Fruit fly (Drosophila melanogaster) whole organism, embryonic: ENCODE measurements around the gene Wee1.

ENCODE experiments used
- Ada2b ChIP-seq: fragments of 200-800 bp; sonication (Bioruptor generic); IDR thresholded peaks from 2 replicates; pipeline ENCODE4 v1.3.6; 2022; ENCODE audit warnings: missing biosample characterization, missing genetic modification characterization
- CG10321 ChIP-seq: fragments of 200-800 bp; sonication (Bioruptor generic); IDR thresholded peaks from 2 replicates; pipeline ENCODE4 v1.3.6; 2022; ENCODE audit warnings: missing biosample characterization, missing genetic modification characterization
- CG10431 ChIP-seq: fragments of 200-800 bp; sonication (Bioruptor generic); optimal IDR thresholded peaks from 3 replicates; lab custom pipeline; 2018; ENCODE audit warnings: missing biosample characterization, mild to moderate bottlenecking, missing genetic modification characterization
- CG10654 ChIP-seq: fragments of 200-800 bp; sonication (Bioruptor generic); optimal IDR thresholded peaks from 2 replicates; lab custom pipeline; 2016; ENCODE audit warnings: missing biosample characterization, missing genetic modification characterization
- CG11398 ChIP-seq: fragments of 200-800 bp; sonication (Bioruptor generic); optimal IDR thresholded peaks from 2 replicates; lab custom pipeline; 2016; ENCODE audit warnings: missing biosample characterization, missing genetic modification characterization
- CG11456 ChIP-seq: fragments of 200-800 bp; sonication (Bioruptor generic); IDR thresholded peaks from 3 replicates; pipeline ENCODE4 v1.3.6; 2022; ENCODE audit warnings: missing biosample characterization, missing genetic modification characterization
- CG12942 ChIP-seq: fragments of 200-800 bp; sonication (Bioruptor generic); optimal IDR thresholded peaks from 3 replicates; lab custom pipeline; 2016; ENCODE audit warnings: missing biosample characterization, missing genetic modification characterization
- CG15479 ChIP-seq: fragments of 200-800 bp; sonication (Bioruptor generic); optimal IDR thresholded peaks from 3 replicates; lab custom pipeline; 2019; ENCODE audit warnings: missing biosample characterization, mild to moderate bottlenecking, missing genetic modification characterization, moderate library complexity
- CG1832 ChIP-seq: fragments of 200-800 bp; sonication (Bioruptor generic); optimal IDR thresholded peaks from 2 replicates; lab custom pipeline; 2017; ENCODE audit warnings: missing biosample characterization, mild to moderate bottlenecking, missing genetic modification characterization, inconsistent platforms
- CG2199 ChIP-seq: fragments of 200-800 bp; sonication (Bioruptor generic); IDR thresholded peaks from 3 replicates; pipeline ENCODE4 v1.3.6; 2022; ENCODE audit warnings: missing biosample characterization, missing genetic modification characterization
- CG34376 ChIP-seq: fragments of 200-800 bp; sonication (Bioruptor generic); optimal IDR thresholded peaks from 2 replicates; lab custom pipeline; 2018; ENCODE audit warnings: missing biosample characterization, mild to moderate bottlenecking, missing genetic modification characterization
- CG6175 ChIP-seq: fragments of 200-800 bp; sonication (Bioruptor generic); IDR thresholded peaks from 3 replicates; pipeline ENCODE4 v1.3.6; 2022; ENCODE audit warnings: missing biosample characterization, missing genetic modification characterization
- CG6689 ChIP-seq: fragments of 200-800 bp; sonication (Bioruptor generic); IDR thresholded peaks from 2 replicates; pipeline ENCODE4 v1.3.6; 2022; ENCODE audit warnings: missing biosample characterization, missing genetic modification characterization
- CG6791 ChIP-seq: fragments of 200-800 bp; sonication (Bioruptor generic); IDR thresholded peaks from 3 replicates; pipeline ENCODE4 v1.3.6; 2022; ENCODE audit warnings: missing biosample characterization, missing genetic modification characterization; ENCODE audit not compliant: partially characterized antibody
- CG6854 ChIP-seq: fragments of 200-800 bp; sonication (Bioruptor generic); optimal IDR thresholded peaks from 3 replicates; lab custom pipeline; 2017; ENCODE audit warnings: missing biosample characterization, mild to moderate bottlenecking, missing genetic modification characterization
- CG7745 ChIP-seq: fragments of 200-800 bp; sonication (Bioruptor generic); optimal IDR thresholded peaks from 2 replicates; lab custom pipeline; 2018; ENCODE audit warnings: missing biosample characterization, mild to moderate bottlenecking, missing genetic modification characterization, moderate library complexity
- CG8290 ChIP-seq, 3 experiments: fragments of 200-800 bp; sonication (Bioruptor generic); optimal IDR thresholded peaks; 2 replicates each; lab custom pipeline; 2016 to 2019; ENCODE audit warnings: missing biosample characterization in 3 of 3, missing genetic modification characterization in 3 of 3, mild to moderate bottlenecking in 2 of 3, moderate library complexity in 1 of 3
- Dad ChIP-seq: fragments of 200-800 bp; sonication (Bioruptor generic); optimal IDR thresholded peaks from 3 replicates; lab custom pipeline; 2016; ENCODE audit warnings: missing biosample characterization, missing genetic modification characterization
- Dbx ChIP-seq: fragments of 200-800 bp; sonication (Bioruptor generic); IDR thresholded peaks from 3 replicates; pipeline ENCODE4 v1.3.6; 2022; ENCODE audit warnings: missing biosample characterization, missing genetic modification characterization
- Dip2 ChIP-seq: fragments of 200-800 bp; sonication (Bioruptor generic); IDR thresholded peaks from 2 replicates; pipeline ENCODE4 v1.3.6; 2022; ENCODE audit warnings: missing biosample characterization, missing genetic modification characterization
- Eip74EF ChIP-seq, 2 experiments: fragments of 200-800 bp in 1 of 2; fragments of >200 bp in 1 of 2; sonication (Bioruptor generic) in 1 of 2; optimal IDR thresholded peaks; 2 replicates each; lab custom pipeline; 2017 to 2019; ENCODE audit warnings: missing biosample characterization in 2 of 2, missing genetic modification characterization in 2 of 2, mild to moderate bottlenecking in 1 of 2, moderate library complexity in 1 of 2
- Ets65A ChIP-seq: fragments of 200-800 bp; sonication (Bioruptor generic); peaks from one replicate; lab custom pipeline; 2016; ENCODE audit warnings: missing biosample characterization, missing genetic modification characterization
- GATAe ChIP-seq: fragments of 200-800 bp; sonication (Bioruptor generic); conservative IDR thresholded peaks from 2 replicates; pipeline ENCODE4 v1.3.6; 2022; ENCODE audit warnings: missing biosample characterization, missing genetic modification characterization
- HLHmδ ChIP-seq: fragments of 200-800 bp; sonication (Bioruptor generic); optimal IDR thresholded peaks from 2 replicates; lab custom pipeline; 2018; ENCODE audit warnings: missing biosample characterization, mild to moderate bottlenecking, missing genetic modification characterization, moderate library complexity
- Hmx ChIP-seq: fragments of 200-800 bp; sonication (Bioruptor generic); optimal IDR thresholded peaks from 2 replicates; lab custom pipeline; 2016; ENCODE audit warnings: missing biosample characterization, missing genetic modification characterization
- MBD-R2 ChIP-seq: fragments of 200-800 bp; sonication (Bioruptor generic); IDR thresholded peaks from 2 replicates; pipeline ENCODE4 v1.3.6; 2022; ENCODE audit warnings: missing biosample characterization, missing genetic modification characterization
- MESR4 ChIP-seq: fragments of 200-800 bp; sonication (Bioruptor generic); optimal IDR thresholded peaks from 2 replicates; lab custom pipeline; 2018; ENCODE audit warnings: missing biosample characterization, mild to moderate bottlenecking, missing genetic modification characterization, moderate library complexity
- Side ChIP-seq: fragments of 200-800 bp; sonication (Bioruptor generic); optimal IDR thresholded peaks from 2 replicates; lab custom pipeline; 2016; ENCODE audit warnings: missing biosample characterization, missing genetic modification characterization
- Sox100B ChIP-seq: fragments of 200-800 bp; sonication (Bioruptor generic); optimal IDR thresholded peaks from 3 replicates; lab custom pipeline; 2018; ENCODE audit warnings: missing biosample characterization, mild to moderate bottlenecking, missing genetic modification characterization
- Trl ChIP-seq, 3 experiments: fragments of >200 bp in 2 of 3; fragments of 200-800 bp in 1 of 3; sonication (Bioruptor generic) in 1 of 3; optimal IDR thresholded peaks; 2 replicates in 1 of 3; 3 replicates in 2 of 3; lab custom pipeline; 2016 to 2017; ENCODE audit warnings: missing biosample characterization in 1 of 3, missing genetic modification characterization in 1 of 3
- Xbp1 ChIP-seq: fragments of 200-800 bp; sonication (Bioruptor generic); optimal IDR thresholded peaks from 3 replicates; lab custom pipeline; 2016; ENCODE audit warnings: missing biosample characterization, mild to moderate bottlenecking, missing genetic modification characterization
- bbx ChIP-seq: fragments of 200-800 bp; sonication (Bioruptor generic); IDR thresholded peaks from 2 replicates; pipeline ENCODE4 v1.3.6; 2022; ENCODE audit warnings: missing biosample characterization, missing genetic modification characterization; ENCODE audit not compliant: partially characterized antibody
- bcd ChIP-seq: fragments of 200-800 bp; sonication (Bioruptor generic); optimal IDR thresholded peaks from 2 replicates; lab custom pipeline; 2017; ENCODE audit warnings: missing biosample characterization, mild to moderate bottlenecking, missing genetic modification characterization
- cg ChIP-seq: fragments of 200-800 bp; sonication (Bioruptor generic); optimal IDR thresholded peaks from 3 replicates; lab custom pipeline; 2019; ENCODE audit warnings: missing biosample characterization, mild to moderate bottlenecking, missing genetic modification characterization, moderate library complexity
- chm ChIP-seq: fragments of 200-800 bp; sonication (Bioruptor generic); IDR thresholded peaks from 2 replicates; pipeline ENCODE4 v1.3.6; 2022; ENCODE audit warnings: missing biosample characterization, missing genetic modification characterization
- ci ChIP-seq: fragments of 200-800 bp; sonication (Bioruptor generic); IDR thresholded peaks from 3 replicates; pipeline ENCODE4 v1.3.6; 2022; ENCODE audit warnings: missing biosample characterization, missing genetic modification characterization
- gcm ChIP-seq: fragments of 200-800 bp; sonication (Bioruptor generic); optimal IDR thresholded peaks from 2 replicates; lab custom pipeline; 2019; ENCODE audit warnings: missing biosample characterization, mild to moderate bottlenecking, missing genetic modification characterization, moderate library complexity
- hbn ChIP-seq: fragments of 200-800 bp; sonication (Bioruptor generic); IDR thresholded peaks from 2 replicates; pipeline ENCODE4 v1.3.6; 2022; ENCODE audit warnings: missing biosample characterization, missing genetic modification characterization; ENCODE audit not compliant: partially characterized antibody
- lilli ChIP-seq: fragments of 200-800 bp; sonication (Bioruptor generic); optimal IDR thresholded peaks from 3 replicates; lab custom pipeline; 2016; ENCODE audit warnings: missing biosample characterization, missing genetic modification characterization
- nerfin-1 ChIP-seq: fragments of 200-800 bp; sonication (Bioruptor generic); optimal IDR thresholded peaks from 3 replicates; lab custom pipeline; 2019; ENCODE audit warnings: missing biosample characterization, mild to moderate bottlenecking, missing genetic modification characterization, moderate library complexity
- oc ChIP-seq: fragments of 200-800 bp; sonication (Bioruptor generic); optimal IDR thresholded peaks from 2 replicates; lab custom pipeline; 2018; ENCODE audit warnings: missing biosample characterization, mild to moderate bottlenecking, missing genetic modification characterization, moderate library complexity
- sima ChIP-seq: fragments of 200-800 bp; sonication (Bioruptor generic); optimal IDR thresholded peaks from 2 replicates; lab custom pipeline; 2016; ENCODE audit warnings: missing biosample characterization, missing genetic modification characterization
- sisA ChIP-seq: fragments of 200-800 bp; sonication (Bioruptor generic); IDR thresholded peaks from 2 replicates; pipeline ENCODE4 v1.3.6; 2022; ENCODE audit warnings: missing biosample characterization, missing genetic modification characterization
- sr ChIP-seq: fragments of 200-800 bp; sonication (Bioruptor generic); IDR thresholded peaks from 3 replicates; pipeline ENCODE4 v1.3.6; 2022; ENCODE audit warnings: missing biosample characterization, missing genetic modification characterization
- stwl ChIP-seq: fragments of 200-800 bp; sonication (Bioruptor generic); optimal IDR thresholded peaks from 3 replicates; lab custom pipeline; 2018; ENCODE audit warnings: missing biosample characterization, mild to moderate bottlenecking, missing genetic modification characterization, moderate library complexity
- tx ChIP-seq: fragments of 200-800 bp; sonication (Bioruptor generic); optimal IDR thresholded peaks from 2 replicates; lab custom pipeline; 2016; ENCODE audit warnings: missing biosample characterization, missing genetic modification characterization
- vvl ChIP-seq: fragments of 200-800 bp; sonication (Bioruptor generic); IDR thresholded peaks from 2 replicates; pipeline ENCODE4 v1.3.6; 2022; ENCODE audit warnings: missing biosample characterization, missing genetic modification characterization
- wor ChIP-seq: fragments of 200-800 bp; sonication (Bioruptor generic); IDR thresholded peaks from 2 replicates; pipeline ENCODE4 v1.3.6; 2022; ENCODE audit warnings: missing biosample characterization, missing genetic modification characterization
- z ChIP-seq: fragments of 200-800 bp; sonication (Bioruptor generic); IDR thresholded peaks from 3 replicates; pipeline ENCODE4 v1.3.6; 2022; ENCODE audit warnings: missing biosample characterization, missing genetic modification characterization
- zen ChIP-seq: fragments of 200-800 bp; sonication (Bioruptor generic); optimal IDR thresholded peaks from 3 replicates; lab custom pipeline; 2018; ENCODE audit warnings: missing biosample characterization, mild to moderate bottlenecking, missing genetic modification characterization, moderate library complexity

The Wee1 gene

DNA sequence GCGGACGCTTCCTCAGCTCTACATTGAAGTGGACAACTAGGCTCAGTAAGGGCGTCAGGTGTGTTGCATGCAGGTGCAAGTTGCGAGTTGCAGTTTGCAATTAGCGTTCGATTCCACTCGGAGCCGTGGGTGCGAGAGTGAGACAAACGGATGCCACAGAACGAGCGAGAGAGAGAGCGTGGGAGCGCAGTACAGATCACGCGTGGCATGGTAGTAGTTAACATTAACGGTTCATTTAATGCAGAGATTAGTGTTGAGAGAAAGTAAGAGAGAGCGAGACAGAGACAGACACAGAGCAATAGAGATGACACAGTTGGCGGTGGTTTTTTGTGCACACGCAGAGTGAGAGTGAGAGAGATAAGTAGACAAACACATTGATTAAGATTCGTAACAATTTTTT, 25.8 kb upstream of the Wee1 start (continued):
- TF ChIP-seq zen (tag; lab: Kevin White, UChicago) (peak; percentile 60), CG8290 (GFP tag; optimal IDR thresholded peaks at IDR 0.05; lab: Kevin White, UChicago) (peak; percentile 33), CG8290 (tag; optimal IDR thresholded peaks at IDR 0.05; lab: Kevin White, UChicago) (peak in 1 of 2 experiments; percentile 35), Ets65A (GFP tag; lab: Kevin White, UChicago) (no peak), sima (GFP tag; lab: Kevin White, UChicago) (no peak), CG10321 (peak; percentile 88), stwl (tag; lab: Kevin White, UChicago) (peak; percentile 42), CG6689 (GFP tag; lab: Robert Waterston, UW) (no peak), GATAe (no peak), Dad (GFP tag; lab: Kevin White, UChicago) (no peak), Side (GFP tag; lab: Kevin White, UChicago) (no peak), gcm (no peak), Dip2 (GFP tag; lab: Robert Waterston, UW) (no peak), sr (GFP tag; lab: Robert Waterston, UW) (no peak), z (GFP tag; lab: Robert Waterston, UW) (0 out of 3 replicates have a peak, but pooled peaks have one; percentile 46), CG6791 (GFP tag; lab: Robert Waterston, UW) (no peak), CG6854 (GFP tag; lab: Kevin White, UChicago) (no peak), CG6175 (GFP tag; lab: Robert Waterston, UW) (no peak), CG2199 (GFP tag; lab: Robert Waterston, UW) (0 out of 3 replicates have a peak, but pooled peaks have one; percentile 56), chm (GFP tag; lab: Robert Waterston, UW) (0 out of 2 replicates have a peak, but pooled peaks have one; percentile 44), CG1832 (peak; percentile 76), bbx (GFP tag; lab: Robert Waterston, UW) (0 out of 2 replicates have a peak, but pooled peaks have one; percentile 40), nerfin-1 (tag; lab: Kevin White, UChicago) (no peak), bcd (GFP tag; lab: Kevin White, UChicago) (no peak), CG15479 (GFP tag; lab: Kevin White, UChicago) (peak; percentile 49), Hmx (GFP tag; lab: Kevin White, UChicago) (no peak), MBD-R2 (GFP tag; lab: Robert Waterston, UW) (peak; percentile 32; the same call in 1 of the 2 replicates), CG34376 (no peak), CG11398 (GFP tag; lab: Kevin White, UChicago) (no peak), MESR4 (GFP tag; lab: Kevin White, UChicago) (no peak), Eip74EF (GFP tag; optimal IDR thresholded peaks at IDR 0.05; lab: Kevin White, UChicago) (no peak), Sox100B (GFP tag; lab: Kevin White, UChicago) (no peak), Trl (optimal IDR thresholded peaks at IDR 0.05; lab: Kevin White, UChicago) (peak in 1 of 2 experiments; percentile 35), Trl (GFP tag; optimal IDR thresholded peaks at IDR 0.05; lab: Kevin White, UChicago) (no peak), CG7745 (tag; lab: Kevin White, UChicago) (no peak), Dbx (GFP tag; lab: Robert Waterston, UW) (no peak), Xbp1 (GFP tag; lab: Kevin White, UChicago) (no peak), wor (GFP tag; lab: Robert Waterston, UW) (no peak), tx (GFP tag; lab: Kevin White, UChicago) (no peak), CG10431 (GFP tag; lab: Kevin White, UChicago) (no peak), CG10654 (GFP tag; lab: Kevin White, UChicago) (no peak), cg (peak; percentile 39), hbn (GFP tag; lab: Robert Waterston, UW) (no peak), ci (GFP tag; lab: Robert Waterston, UW) (no peak), CG11456 (no peak), Ada2b (GFP tag; lab: Robert Waterston, UW) (no peak), vvl (GFP tag; lab: Robert Waterston, UW) (peak; percentile 18; the same call in 1 of the 2 replicates), sisA (GFP tag; lab: Robert Waterston, UW) (no peak), lilli (GFP tag; lab: Kevin White, UChicago) (no peak), CG12942 (no peak), HLHmδ (GFP tag; lab: Kevin White, UChicago) (no peak), oc (tag; lab: Kevin White, UChicago) (no peak)
